Fruit fly (Drosophila melanogaster) whole organism, embryonic: ENCODE results near the gene Bx42.

Experiments
- ATbp ChIP-seq: fragments of 200-800 bp; sonication (Bioruptor generic); optimal IDR thresholded peaks from 2 replicates; lab custom pipeline; 2017; ENCODE audit warnings: missing biosample characterization, mild to moderate bottlenecking, missing genetic modification characterization, missing genetic modification reagents
- CG10209 ChIP-seq: fragments of 200-800 bp; sonication (Bioruptor generic); optimal IDR thresholded peaks from 3 replicates; lab custom pipeline; 2017; ENCODE audit warnings: missing biosample characterization, mild to moderate bottlenecking, missing genetic modification characterization, missing genetic modification reagents
- CG12942 ChIP-seq: fragments of 200-800 bp; sonication (Bioruptor generic); optimal IDR thresholded peaks from 3 replicates; lab custom pipeline; 2016; ENCODE audit warnings: missing biosample characterization, missing genetic modification characterization
- CG13775 ChIP-seq: fragments of 200-800 bp; sonication (Bioruptor generic); optimal IDR thresholded peaks from 3 replicates; lab custom pipeline; 2017; ENCODE audit warnings: missing biosample characterization, mild to moderate bottlenecking, missing genetic modification characterization
- CG13894 ChIP-seq: fragments of 200-800 bp; sonication (Bioruptor generic); optimal IDR thresholded peaks from 3 replicates; lab custom pipeline; 2018; ENCODE audit warnings: missing biosample characterization, mild to moderate bottlenecking, missing genetic modification characterization, moderate library complexity
- CG15696 ChIP-seq: fragments of 200-800 bp; sonication (Bioruptor generic); optimal IDR thresholded peaks from 2 replicates; lab custom pipeline; 2019; ENCODE audit warnings: missing biosample characterization, mild to moderate bottlenecking, missing genetic modification characterization, moderate library complexity
- CG1603 ChIP-seq: fragments of 200-800 bp; sonication (Bioruptor generic); optimal IDR thresholded peaks from 2 replicates; lab custom pipeline; 2019; ENCODE audit warnings: missing biosample characterization, mild to moderate bottlenecking, missing genetic modification characterization, moderate library complexity
- CG17328 ChIP-seq: fragments of 200-800 bp; sonication (Bioruptor generic); IDR thresholded peaks from 2 replicates; pipeline ENCODE4 v1.3.6; 2022; ENCODE audit warnings: missing biosample characterization, missing genetic modification characterization
- CG17385 ChIP-seq: fragments of 200-800 bp; sonication (Bioruptor generic); optimal IDR thresholded peaks from 3 replicates; lab custom pipeline; 2018; ENCODE audit warnings: missing biosample characterization, mild to moderate bottlenecking, missing genetic modification characterization
- CG18011 ChIP-seq: fragments of 200-800 bp; sonication (Bioruptor generic); optimal IDR thresholded peaks from 2 replicates; lab custom pipeline; 2017; ENCODE audit warnings: missing biosample characterization, missing genetic modification characterization, mild to moderate bottlenecking, moderate library complexity, missing genotype
- CG18599 ChIP-seq: fragments of 200-800 bp; sonication (Bioruptor generic); optimal IDR thresholded peaks from 3 replicates; lab custom pipeline; 2017; ENCODE audit warnings: missing biosample characterization, missing genetic modification characterization, mild to moderate bottlenecking, moderate library complexity, missing genetic modification reagents
- CG2875 ChIP-seq: fragments of 200-800 bp; sonication (Bioruptor generic); optimal IDR thresholded peaks from 2 replicates; lab custom pipeline; 2017; ENCODE audit warnings: missing biosample characterization, mild to moderate bottlenecking, missing genetic modification characterization, missing genetic modification reagents
- CG30020 ChIP-seq: fragments of 200-800 bp; optimal IDR thresholded peaks from 2 replicates; lab custom pipeline; 2019; ENCODE audit warnings: missing biosample characterization, mild to moderate bottlenecking, missing genetic modification characterization, moderate library complexity
- CG33557 ChIP-seq: fragments of 200-800 bp; sonication (Bioruptor generic); optimal IDR thresholded peaks from 2 replicates; lab custom pipeline; 2019; ENCODE audit warnings: missing biosample characterization, mild to moderate bottlenecking, missing genetic modification characterization, moderate library complexity
- CG34422 ChIP-seq: fragments of 200-800 bp; sonication (Bioruptor generic); IDR thresholded peaks from 3 replicates; pipeline ENCODE4 v1.3.6; 2022; ENCODE audit warnings: missing biosample characterization, missing genetic modification characterization
- CG6272 ChIP-seq: fragments of 200-800 bp; sonication (Bioruptor generic); IDR thresholded peaks from 2 replicates; pipeline ENCODE4 v1.3.6; 2022; ENCODE audit warnings: missing biosample characterization, missing genetic modification characterization
- CG7556 ChIP-seq: fragments of 200-800 bp; sonication (Bioruptor generic); optimal IDR thresholded peaks from 2 replicates; lab custom pipeline; 2017; ENCODE audit warnings: missing biosample characterization, mild to moderate bottlenecking, missing genetic modification characterization
- CG9215 ChIP-seq: fragments of 200-800 bp; sonication (Bioruptor generic); IDR thresholded peaks from 2 replicates; pipeline ENCODE4 v1.3.6; 2022; ENCODE audit warnings: missing biosample characterization, missing genetic modification characterization
- Dip2 ChIP-seq: fragments of 200-800 bp; sonication (Bioruptor generic); IDR thresholded peaks from 2 replicates; pipeline ENCODE4 v1.3.6; 2022; ENCODE audit warnings: missing biosample characterization, missing genetic modification characterization
- Dip3 ChIP-seq: fragments of 200-800 bp; sonication (Bioruptor generic); optimal IDR thresholded peaks from 3 replicates; lab custom pipeline; 2016; ENCODE audit warnings: missing biosample characterization, missing genetic modification characterization
- Eip74EF ChIP-seq, 2 experiments: fragments of 200-800 bp in 1 of 2; fragments of >200 bp in 1 of 2; sonication (Bioruptor generic) in 1 of 2; optimal IDR thresholded peaks; 2 replicates each; lab custom pipeline; 2017 to 2019; ENCODE audit warnings: missing biosample characterization in 2 of 2, missing genetic modification characterization in 2 of 2, mild to moderate bottlenecking in 1 of 2, moderate library complexity in 1 of 2
- HLH4C ChIP-seq: fragments of 200-800 bp; sonication (Bioruptor generic); IDR thresholded peaks from 3 replicates; pipeline ENCODE4 v1.3.6; 2022; ENCODE audit warnings: missing biosample characterization, missing genetic modification characterization; ENCODE audit not compliant: partially characterized antibody
- Hand ChIP-seq: fragments of 200-800 bp; sonication (Bioruptor generic); optimal IDR thresholded peaks from 2 replicates; lab custom pipeline; 2017; ENCODE audit warnings: mild to moderate bottlenecking, missing biosample characterization, missing genetic modification reagents, missing genetic modification characterization
- Hsf ChIP-seq: fragments of 200-800 bp; sonication (Bioruptor generic); optimal IDR thresholded peaks from 3 replicates; lab custom pipeline; 2016; ENCODE audit warnings: missing biosample characterization, missing genetic modification characterization
- Jarid2 ChIP-seq: fragments of 200-800 bp; sonication (Bioruptor generic); optimal IDR thresholded peaks from 3 replicates; lab custom pipeline; 2017; ENCODE audit warnings: mild to moderate bottlenecking, missing biosample characterization, missing genetic modification reagents, missing genetic modification characterization
- Max ChIP-seq: fragments of 200-800 bp; sonication (Bioruptor generic); optimal IDR thresholded peaks from 2 replicates; lab custom pipeline; 2016; ENCODE audit warnings: missing biosample characterization, mild to moderate bottlenecking, missing genetic modification characterization
- Med ChIP-seq: fragments of 200-800 bp; sonication (Bioruptor generic); peaks from one replicate; lab custom pipeline; 2016; ENCODE audit warnings: missing biosample characterization, missing genetic modification characterization, mild to moderate bottlenecking, inconsistent platforms, moderate library complexity
- Nf-YA ChIP-seq: fragments of 200-800 bp; sonication (Bioruptor generic); IDR thresholded peaks from 2 replicates; pipeline ENCODE4 v1.3.6; 2022; ENCODE audit warnings: missing biosample characterization, missing genetic modification characterization
- Sry-β ChIP-seq: fragments of 200-800 bp; sonication (Bioruptor generic); optimal IDR thresholded peaks from 2 replicates; lab custom pipeline; 2018; ENCODE audit warnings: missing biosample characterization, mild to moderate bottlenecking, missing genetic modification characterization, moderate library complexity
- Xrp1 ChIP-seq: fragments of 200-800 bp; sonication (Bioruptor generic); IDR thresholded peaks from 2 replicates; pipeline ENCODE4 v1.3.6; 2022; ENCODE audit warnings: missing biosample characterization, missing genetic modification characterization
- abd-A ChIP-seq: fragments of 200-800 bp; sonication (Bioruptor generic); optimal IDR thresholded peaks from 3 replicates; lab custom pipeline; 2019; ENCODE audit warnings: missing biosample characterization, mild to moderate bottlenecking, missing genetic modification characterization, moderate library complexity
- gfzf ChIP-seq: fragments of 200-800 bp; sonication (Bioruptor generic); optimal IDR thresholded peaks from 2 replicates; lab custom pipeline; 2016; ENCODE audit warnings: missing biosample characterization, mild to moderate bottlenecking, missing genetic modification characterization, moderate library complexity
- hb ChIP-seq: fragments of 200-800 bp; sonication (Bioruptor generic); IDR thresholded peaks from 3 replicates; pipeline ENCODE4 v1.3.6; 2022; ENCODE audit warnings: missing biosample characterization, missing genetic modification characterization; ENCODE audit not compliant: partially characterized antibody
- insv ChIP-seq, 2 experiments: fragments of 200-800 bp; sonication (Bioruptor generic); optimal IDR thresholded peaks; 3 replicates each; lab custom pipeline; 2016 to 2018; ENCODE audit warnings: missing biosample characterization in 2 of 2, missing genetic modification characterization in 2 of 2
- jing ChIP-seq: fragments of 200-800 bp; sonication (Bioruptor generic); optimal IDR thresholded peaks from 2 replicates; lab custom pipeline; 2018; ENCODE audit warnings: missing biosample characterization, mild to moderate bottlenecking, missing genetic modification characterization
- kni ChIP-seq: fragments of 200-800 bp; sonication (Bioruptor generic); optimal IDR thresholded peaks from 3 replicates; lab custom pipeline; 2017; ENCODE audit warnings: mild to moderate bottlenecking, missing biosample characterization, missing genetic modification reagents, missing genetic modification characterization
- lab ChIP-seq: fragments of 200-800 bp; sonication (Bioruptor generic); optimal IDR thresholded peaks from 3 replicates; lab custom pipeline; 2017; ENCODE audit warnings: missing biosample characterization, missing genetic modification characterization, mild to moderate bottlenecking, moderate library complexity, missing genetic modification reagents
- lbe ChIP-seq: fragments of 200-800 bp; sonication (Bioruptor generic); optimal IDR thresholded peaks from 2 replicates; lab custom pipeline; 2016; ENCODE audit warnings: missing biosample characterization, mild to moderate bottlenecking, missing genetic modification characterization
- lola ChIP-seq, 3 experiments: fragments of >200 bp in 2 of 3; fragments of 200-800 bp in 1 of 3; sonication (Bioruptor generic) in 1 of 3; optimal IDR thresholded peaks; 2 replicates each; lab custom pipeline; 2017 to 2019; ENCODE audit warnings: missing biosample characterization in 3 of 3, missing genetic modification characterization in 3 of 3, mild to moderate bottlenecking in 1 of 3, moderate library complexity in 1 of 3
- luna ChIP-seq: fragments of 200-800 bp; sonication (Bioruptor generic); optimal IDR thresholded peaks from 2 replicates; lab custom pipeline; 2016; ENCODE audit warnings: missing biosample characterization, missing genetic modification characterization
- nau ChIP-seq: fragments of 200-800 bp; sonication (Bioruptor generic); optimal IDR thresholded peaks from 3 replicates; lab custom pipeline; 2017; ENCODE audit warnings: missing biosample characterization, mild to moderate bottlenecking, missing genetic modification characterization, missing genetic modification reagents
- nmo ChIP-seq: fragments of 200-800 bp; sonication (Bioruptor generic); optimal IDR thresholded peaks from 2 replicates; lab custom pipeline; 2018; ENCODE audit warnings: missing biosample characterization, mild to moderate bottlenecking, missing genetic modification characterization, moderate library complexity
- nom ChIP-seq: fragments of 200-800 bp; sonication (Bioruptor generic); optimal IDR thresholded peaks from 2 replicates; lab custom pipeline; 2017; ENCODE audit warnings: missing biosample characterization, missing genetic modification characterization, mild to moderate bottlenecking, moderate library complexity, missing genetic modification reagents
- row ChIP-seq: fragments of 200-800 bp; sonication (Bioruptor generic); IDR thresholded peaks from 3 replicates; pipeline ENCODE4 v1.3.6; 2022; ENCODE audit warnings: missing biosample characterization, missing genetic modification characterization
- run ChIP-seq: fragments of 200-800 bp; sonication (Bioruptor generic); optimal IDR thresholded peaks from 3 replicates; lab custom pipeline; 2018; ENCODE audit warnings: missing biosample characterization, mild to moderate bottlenecking, missing genetic modification characterization
- sens ChIP-seq: fragments of 200-800 bp; sonication (Bioruptor generic); peaks from one replicate; lab custom pipeline; 2016; ENCODE audit warnings: missing biosample characterization, missing genetic modification characterization
- slou ChIP-seq: fragments of 200-800 bp; sonication (Bioruptor generic); optimal IDR thresholded peaks from 3 replicates; lab custom pipeline; 2016; ENCODE audit warnings: missing biosample characterization, missing genetic modification characterization
- zen ChIP-seq: fragments of 200-800 bp; sonication (Bioruptor generic); optimal IDR thresholded peaks from 3 replicates; lab custom pipeline; 2018; ENCODE audit warnings: missing biosample characterization, mild to moderate bottlenecking, missing genetic modification characterization, moderate library complexity

The Bx42 gene

DNA sequence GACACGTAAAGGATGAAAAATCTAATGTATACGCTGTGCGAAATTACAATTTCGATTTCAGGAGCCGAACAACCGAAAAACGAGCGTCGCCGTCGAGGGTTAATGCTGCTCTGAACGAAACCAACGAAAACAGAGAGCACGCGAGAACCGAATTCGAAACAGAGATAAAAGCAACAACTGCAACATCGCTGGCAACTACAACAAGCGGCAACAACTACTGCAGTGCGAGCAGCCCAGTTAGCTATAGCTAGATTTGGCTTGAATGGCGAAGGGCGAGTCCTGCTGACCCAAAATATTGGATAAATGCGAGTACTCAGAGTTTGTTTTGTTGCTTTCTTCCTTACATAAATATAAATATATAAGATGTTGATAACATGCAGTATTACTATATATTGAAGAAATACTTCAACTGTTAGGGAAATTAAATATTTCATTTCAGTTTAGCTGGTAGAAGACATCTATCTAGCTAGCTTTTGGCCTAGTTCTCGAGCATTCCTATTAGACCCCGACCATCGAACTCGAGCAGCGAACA, 28.6 kb upstream of the Bx42 start, which contains the start of gene fend:
Gene fend (minus strand): TSS at position 178 of the 532 bp plus-strand sequence.
- peak; percentile 25 for TF ChIP-seq CG13894
- TF ChIP-seq CG18011 (GFP tag; lab: Kevin White, UChicago): no peak
- TF ChIP-seq CG10209: peak; percentile 25
- peak; percentile 94 for TF ChIP-seq row (GFP tag; lab: Robert Waterston, UW)
- TF ChIP-seq hb (GFP tag; lab: Robert Waterston, UW): no peak
- TF ChIP-seq CG6272 (GFP tag; lab: Robert Waterston, UW): no peak
- peak in 1 of 3 experiments; percentile 47 for TF ChIP-seq lola (GFP tag; optimal IDR thresholded peaks at IDR 0.05; lab: Kevin White, UChicago)
- TF ChIP-seq sens: peak; percentile 77
- peak; percentile 8 for TF ChIP-seq lab (GFP tag; lab: Kevin White, UChicago)
- TF ChIP-seq CG7556 (GFP tag; lab: Kevin White, UChicago): peak; percentile 62
- peak; percentile 85 for TF ChIP-seq Jarid2 (GFP tag; lab: Kevin White, UChicago)
- no peak for TF ChIP-seq Nf-YA (GFP tag; lab: Robert Waterston, UW)
- peak; percentile 98 for TF ChIP-seq Sry-β
- peak; percentile 8 for TF ChIP-seq zen (tag; lab: Kevin White, UChicago)
- TF ChIP-seq Hsf (GFP tag; lab: Kevin White, UChicago): peak; percentile 4
- peak; percentile 47 for TF ChIP-seq CG33557 (GFP tag; lab: Kevin White, UChicago)
- TF ChIP-seq CG15696: peak; percentile 11
- TF ChIP-seq CG1603: peak; percentile 1
- peak; percentile 63 for TF ChIP-seq Med
- no peak for TF ChIP-seq CG12942 (GFP tag; lab: Kevin White, UChicago)
- TF ChIP-seq gfzf: no peak
- no peak for TF ChIP-seq Dip2 (GFP tag; lab: Robert Waterston, UW)
- TF ChIP-seq CG17385 (GFP tag; lab: Kevin White, UChicago): peak; percentile 33
- TF ChIP-seq kni (GFP tag; lab: Kevin White, UChicago): peak; percentile 98
- peak; percentile 0 for TF ChIP-seq Hand (GFP tag; lab: Kevin White, UChicago)
- TF ChIP-seq CG34422 (GFP tag; lab: Robert Waterston, UW): 0 out of 3 replicates have a peak, but pooled peaks have one; percentile 40
- TF ChIP-seq insv (GFP tag; optimal IDR thresholded peaks at IDR 0.05; lab: Kevin White, UChicago): peak in 1 of 2 experiments; percentile 68
- TF ChIP-seq run (tag; lab: Kevin White, UChicago): no peak
- TF ChIP-seq nmo: peak; percentile 43
- no peak for TF ChIP-seq CG17328 (GFP tag; lab: Robert Waterston, UW)
- peak in 1 of 2 experiments; percentile 18 for TF ChIP-seq Eip74EF (GFP tag; optimal IDR thresholded peaks at IDR 0.05; lab: Kevin White, UChicago)
- TF ChIP-seq nau (GFP tag; lab: Kevin White, UChicago): peak; percentile 18
- peak; percentile 2 for TF ChIP-seq CG30020 (tag; lab: Kevin White, UChicago)
- peak; percentile 44 for TF ChIP-seq Max
- TF ChIP-seq HLH4C (GFP tag; lab: Robert Waterston, UW): no peak
- TF ChIP-seq abd-A (tag; lab: Kevin White, UChicago): peak; percentile 9
- no peak for TF ChIP-seq ATbp (GFP tag; lab: Kevin White, UChicago)
- TF ChIP-seq CG2875 (GFP tag; lab: Kevin White, UChicago): no peak
- no peak for TF ChIP-seq CG9215 (GFP tag; lab: Robert Waterston, UW)
- TF ChIP-seq slou (GFP tag; lab: Kevin White, UChicago): peak; percentile 13
- TF ChIP-seq lbe: no peak
- peak; percentile 57 for TF ChIP-seq CG18599 (GFP tag; lab: Kevin White, UChicago)
- TF ChIP-seq Dip3: no peak
- TF ChIP-seq nom (GFP tag; lab: Kevin White, UChicago): peak; percentile 27
- no peak for TF ChIP-seq jing
- peak; percentile 24 for TF ChIP-seq CG13775
- peak; percentile 28; the same call in 1 of the 2 replicates for TF ChIP-seq Xrp1 (GFP tag; lab: Robert Waterston, UW)
- no peak for TF ChIP-seq luna (GFP tag; lab: Kevin White, UChicago)
